Worm (Caenorhabditis elegans): ENCODE results near the gene vha-7.

- TF ChIP-seq mdl-1 (tag; optimal IDR thresholded peaks at IDR 0.05) (no peak), fos-1 (tag; optimal IDR thresholded peaks at IDR 0.05) (no peak), aly-2 (tag; optimal IDR thresholded peaks at IDR 0.05) (no peak), ama-1 (optimal IDR thresholded peaks at IDR 0.05) (no peak), ZK546.5 (tag; optimal IDR thresholded peaks at IDR 0.05) (no peak), ceh-82 (tag; optimal IDR thresholded peaks at IDR 0.05) (no peak), unc-39 (tag; optimal IDR thresholded peaks at IDR 0.05) (no peak), daf-12 (tag; optimal IDR thresholded peaks at IDR 0.05) (no peak), unc-62 (GFP tag; optimal IDR thresholded peaks at IDR 0.05) (no peak), fkh-10 (GFP tag; optimal IDR thresholded peaks at IDR 0.05) (no peak)
Measured at ce11 chrIV:12653094-12653493, 12.8 kb downstream of the vha-7 start, which contains the start of the genes wdfy-3 and C26H9A.4.
